Fruit fly (Drosophila melanogaster) whole organism, embryonic: ENCODE data around the gene udt.

Experiments used
- ATbp ChIP-seq: fragments of 200-800 bp; sonication (Bioruptor generic); optimal IDR thresholded peaks from 2 replicates; lab custom pipeline; 2017; ENCODE audit warnings: missing biosample characterization, mild to moderate bottlenecking, missing genetic modification characterization, missing genetic modification reagents
- Abd-B ChIP-seq: fragments of 200-800 bp; sonication (Bioruptor generic); optimal IDR thresholded peaks from 2 replicates; lab custom pipeline; 2018; ENCODE audit warnings: missing biosample characterization, mild to moderate bottlenecking, missing genetic modification characterization, moderate library complexity
- Bteb2 ChIP-seq: fragments of 200-800 bp; sonication (Bioruptor generic); optimal IDR thresholded peaks from 2 replicates; lab custom pipeline; 2016; ENCODE audit warnings: missing biosample characterization, missing genetic modification characterization
- CG10274 ChIP-seq: fragments of 200-800 bp; sonication (Bioruptor generic); optimal IDR thresholded peaks from 3 replicates; lab custom pipeline; 2017; ENCODE audit warnings: missing biosample characterization, mild to moderate bottlenecking, missing genetic modification characterization
- CG10431 ChIP-seq: fragments of 200-800 bp; sonication (Bioruptor generic); optimal IDR thresholded peaks from 3 replicates; lab custom pipeline; 2018; ENCODE audit warnings: missing biosample characterization, mild to moderate bottlenecking, missing genetic modification characterization
- CG10979 ChIP-seq: fragments of 200-800 bp; sonication (Bioruptor generic); optimal IDR thresholded peaks from 2 replicates; lab custom pipeline; 2018; ENCODE audit warnings: missing biosample characterization, mild to moderate bottlenecking, missing genetic modification characterization, moderate library complexity
- CG11456 ChIP-seq: fragments of 200-800 bp; sonication (Bioruptor generic); IDR thresholded peaks from 3 replicates; pipeline ENCODE4 v1.3.6; 2022; ENCODE audit warnings: missing biosample characterization, missing genetic modification characterization
- CG11696 ChIP-seq: fragments of 200-800 bp; sonication (Bioruptor generic); IDR thresholded peaks from 2 replicates; pipeline ENCODE4 v1.3.6; 2022; ENCODE audit warnings: missing biosample characterization, missing genetic modification characterization
- CG11723 ChIP-seq: fragments of 200-800 bp; sonication (Bioruptor generic); optimal IDR thresholded peaks from 2 replicates; lab custom pipeline; 2017; ENCODE audit warnings: missing biosample characterization, mild to moderate bottlenecking, missing genetic modification characterization
- CG1647 ChIP-seq: fragments of 200-800 bp; sonication (Bioruptor generic); optimal IDR thresholded peaks from 3 replicates; lab custom pipeline; 2016; ENCODE audit warnings: missing biosample characterization, missing genetic modification characterization
- CG18011 ChIP-seq: fragments of 200-800 bp; sonication (Bioruptor generic); optimal IDR thresholded peaks from 2 replicates; lab custom pipeline; 2017; ENCODE audit warnings: missing biosample characterization, missing genetic modification characterization, mild to moderate bottlenecking, moderate library complexity, missing genotype
- CG18476 ChIP-seq: fragments of 200-800 bp; sonication (Bioruptor generic); optimal IDR thresholded peaks from 2 replicates; lab custom pipeline; 2016; ENCODE audit warnings: missing biosample characterization, mild to moderate bottlenecking, missing genetic modification characterization
- CG18599 ChIP-seq: fragments of 200-800 bp; sonication (Bioruptor generic); optimal IDR thresholded peaks from 3 replicates; lab custom pipeline; 2017; ENCODE audit warnings: missing biosample characterization, missing genetic modification characterization, mild to moderate bottlenecking, moderate library complexity, missing genetic modification reagents
- CG2202 ChIP-seq: fragments of 200-800 bp; sonication (Bioruptor generic); optimal IDR thresholded peaks from 2 replicates; lab custom pipeline; 2018; ENCODE audit warnings: missing biosample characterization, mild to moderate bottlenecking, missing genetic modification characterization
- CG30403 ChIP-seq: fragments of 200-800 bp; sonication (Bioruptor generic); optimal IDR thresholded peaks from 3 replicates; lab custom pipeline; 2016; ENCODE audit warnings: missing biosample characterization, missing genetic modification characterization
- CG31441 ChIP-seq: fragments of 200-800 bp; sonication (Bioruptor generic); IDR thresholded peaks from 2 replicates; pipeline ENCODE4 v1.3.6; 2022; ENCODE audit warnings: missing biosample characterization, missing genetic modification characterization
- CG3281 ChIP-seq: fragments of 200-800 bp; sonication (Bioruptor generic); optimal IDR thresholded peaks from 3 replicates; lab custom pipeline; 2017; ENCODE audit warnings: missing biosample characterization, mild to moderate bottlenecking, missing genetic modification characterization
- CG3407 ChIP-seq: fragments of 200-800 bp; sonication (Bioruptor generic); optimal IDR thresholded peaks from 2 replicates; lab custom pipeline; 2018; ENCODE audit warnings: missing biosample characterization, mild to moderate bottlenecking, missing genetic modification characterization
- CG6813 ChIP-seq: fragments of 200-800 bp; sonication (Bioruptor generic); optimal IDR thresholded peaks from 2 replicates; lab custom pipeline; 2017; ENCODE audit warnings: missing biosample characterization, missing genetic modification characterization, mild to moderate bottlenecking, moderate library complexity, missing genetic modification reagents
- CG7357 ChIP-seq: fragments of 200-800 bp; sonication (Bioruptor generic); IDR thresholded peaks from 3 replicates; pipeline ENCODE4 v1.3.6; 2022; ENCODE audit warnings: missing biosample characterization, missing genetic modification characterization
- D ChIP-seq, 2 experiments: fragments of 200-800 bp in 1 of 2; fragments of >200 bp in 1 of 2; sonication (Bioruptor generic) in 1 of 2; optimal IDR thresholded peaks; 2 replicates in 1 of 2; 3 replicates in 1 of 2; lab custom pipeline; 2017; ENCODE audit warnings: mild to moderate bottlenecking in 1 of 2, missing biosample characterization in 1 of 2, missing genetic modification characterization in 1 of 2, missing genetic modification reagents in 1 of 2
- Deaf1 ChIP-seq: fragments of 200-800 bp; optimal IDR thresholded peaks from 3 replicates; lab custom pipeline; 2019; ENCODE audit warnings: missing biosample characterization, mild to moderate bottlenecking, missing genetic modification characterization, moderate library complexity
- Dip3 ChIP-seq: fragments of 200-800 bp; sonication (Bioruptor generic); optimal IDR thresholded peaks from 3 replicates; lab custom pipeline; 2016; ENCODE audit warnings: missing biosample characterization, missing genetic modification characterization
- Fer1 ChIP-seq: fragments of 200-800 bp; sonication (Bioruptor generic); optimal IDR thresholded peaks from 2 replicates; lab custom pipeline; 2017; ENCODE audit warnings: missing biosample characterization, mild to moderate bottlenecking, missing genetic modification characterization
- Gug ChIP-seq: fragments of 200-800 bp; sonication (Bioruptor generic); IDR thresholded peaks from 4 replicates; pipeline ENCODE4 v1.3.6; 2022; ENCODE audit warnings: missing biosample characterization, missing genetic modification characterization
- Hey ChIP-seq: fragments of 200-800 bp; sonication (Bioruptor generic); optimal IDR thresholded peaks from 3 replicates; lab custom pipeline; 2018; ENCODE audit warnings: missing biosample characterization, mild to moderate bottlenecking, missing genetic modification characterization
- Myb ChIP-seq: fragments of 200-800 bp; sonication (Bioruptor generic); optimal IDR thresholded peaks from 2 replicates; lab custom pipeline; 2016; ENCODE audit warnings: missing biosample characterization, missing genetic modification characterization
- Oli ChIP-seq: fragments of 200-800 bp; sonication (Bioruptor generic); optimal IDR thresholded peaks from 2 replicates; lab custom pipeline; 2018; ENCODE audit warnings: missing biosample characterization, mild to moderate bottlenecking, missing genetic modification characterization, moderate library complexity
- Rx ChIP-seq: fragments of 200-800 bp; sonication (Bioruptor generic); IDR thresholded peaks from 2 replicates; pipeline ENCODE4 v1.3.6; 2022; ENCODE audit warnings: missing biosample characterization, missing genetic modification characterization
- Sox100B ChIP-seq: fragments of 200-800 bp; sonication (Bioruptor generic); optimal IDR thresholded peaks from 3 replicates; lab custom pipeline; 2018; ENCODE audit warnings: missing biosample characterization, mild to moderate bottlenecking, missing genetic modification characterization
- Stat92E ChIP-seq, 3 experiments: fragments of >200 bp in 2 of 3; fragments of 200-800 bp in 1 of 3; sonication (Bioruptor generic) in 1 of 3; optimal IDR thresholded peaks; 2 replicates each; lab custom pipeline; 2017 to 2019; ENCODE audit warnings: missing biosample characterization in 3 of 3, missing genetic modification characterization in 3 of 3, mild to moderate bottlenecking in 1 of 3, moderate library complexity in 1 of 3
- Vsx1 ChIP-seq: fragments of 200-800 bp; sonication (Bioruptor generic); optimal IDR thresholded peaks from 2 replicates; lab custom pipeline; 2017; ENCODE audit warnings: missing biosample characterization, mild to moderate bottlenecking, missing genetic modification characterization, missing genetic modification reagents
- aop ChIP-seq: fragments of 200-800 bp; sonication (Bioruptor generic); IDR thresholded peaks from 2 replicates; pipeline ENCODE4 v1.3.6; 2022; ENCODE audit warnings: missing biosample characterization, missing genetic modification characterization
- ap ChIP-seq: fragments of 200-800 bp; sonication (Bioruptor generic); IDR thresholded peaks from 2 replicates; pipeline ENCODE4 v1.3.6; 2022; ENCODE audit warnings: missing biosample characterization, missing genetic modification characterization
- bsh ChIP-seq, 2 experiments: fragments of 200-800 bp; sonication (Bioruptor generic); optimal IDR thresholded peaks; 2 replicates each; lab custom pipeline; 2017 to 2018; ENCODE audit warnings: mild to moderate bottlenecking in 2 of 2, missing biosample characterization in 2 of 2, missing genetic modification characterization in 2 of 2, moderate library complexity in 1 of 2
- cato ChIP-seq: fragments of 200-800 bp; sonication (Bioruptor generic); optimal IDR thresholded peaks from 2 replicates; lab custom pipeline; 2016; ENCODE audit warnings: missing biosample characterization, missing genetic modification characterization, borderline replicate concordance
- dan ChIP-seq: fragments of 200-800 bp; sonication (Bioruptor generic); IDR thresholded peaks from 2 replicates; pipeline ENCODE4 v1.3.6; 2022; ENCODE audit warnings: missing biosample characterization, missing genetic modification characterization
- gem ChIP-seq: fragments of 200-800 bp; sonication (Bioruptor generic); optimal IDR thresholded peaks from 2 replicates; lab custom pipeline; 2019; ENCODE audit warnings: missing biosample characterization, mild to moderate bottlenecking, missing genetic modification characterization, moderate library complexity
- grn ChIP-seq: fragments of 200-800 bp; sonication (Bioruptor generic); optimal IDR thresholded peaks from 3 replicates; lab custom pipeline; 2017; ENCODE audit warnings: missing biosample characterization, missing genetic modification characterization
- hth ChIP-seq: fragments of >200 bp; optimal IDR thresholded peaks from 2 replicates; lab custom pipeline; 2017; ENCODE audit warnings: inconsistent platforms
- jing ChIP-seq: fragments of 200-800 bp; sonication (Bioruptor generic); optimal IDR thresholded peaks from 2 replicates; lab custom pipeline; 2018; ENCODE audit warnings: missing biosample characterization, mild to moderate bottlenecking, missing genetic modification characterization
- nerfin-2 ChIP-seq: fragments of 200-800 bp; sonication (Bioruptor generic); IDR thresholded peaks from 2 replicates; pipeline ENCODE4 v1.3.6; 2022; ENCODE audit warnings: missing biosample characterization, missing genetic modification characterization; ENCODE audit not compliant: partially characterized antibody
- otp ChIP-seq: fragments of 200-800 bp; sonication (Bioruptor generic); IDR thresholded peaks from 3 replicates; pipeline ENCODE4, ENCODE4 v1.3.6; 2022; ENCODE audit warnings: missing biosample characterization, missing genetic modification characterization
- pita ChIP-seq: fragments of 200-800 bp; sonication (Bioruptor generic); optimal IDR thresholded peaks from 2 replicates; lab custom pipeline; 2017; ENCODE audit warnings: missing biosample characterization, mild to moderate bottlenecking, missing genetic modification characterization
- psq ChIP-seq: fragments of 200-800 bp; sonication (Bioruptor generic); optimal IDR thresholded peaks from 2 replicates; lab custom pipeline; 2017; ENCODE audit warnings: missing biosample characterization, missing genetic modification characterization
- shn ChIP-seq: fragments of 200-800 bp; sonication (Bioruptor generic); optimal IDR thresholded peaks from 3 replicates; lab custom pipeline; 2016; ENCODE audit warnings: missing biosample characterization, missing genetic modification characterization
- slbo ChIP-seq: fragments of 200-800 bp; sonication (Bioruptor generic); IDR thresholded peaks from 2 replicates; pipeline ENCODE4 v1.3.6; 2022; ENCODE audit warnings: missing biosample characterization, missing genetic modification characterization
- sob ChIP-seq: fragments of 200-800 bp; sonication (Bioruptor generic); IDR thresholded peaks from 2 replicates; pipeline ENCODE4 v1.3.6; 2022; ENCODE audit warnings: missing biosample characterization, missing genetic modification characterization
- ssp ChIP-seq: fragments of 200-800 bp; sonication (Bioruptor generic); IDR thresholded peaks from 2 replicates; pipeline ENCODE4 v1.3.6; 2022; ENCODE audit warnings: missing biosample characterization, missing genetic modification characterization

The udt gene

dm6 chr3R:23722680-23723372, 40.2 kb downstream of the udt start, which contains the start of gene CG10365 (continued):
- TF ChIP-seq cato (peak; percentile 23), CG10274 (GFP tag; lab: Kevin White, UChicago) (no peak), slbo (GFP tag; lab: Robert Waterston, UW) (peak; percentile 94), otp (GFP tag; lab: Robert Waterston, UW) (0 out of 3 replicates have a peak, but pooled peaks have one; percentile 19), CG6813 (peak; percentile 82), ssp (GFP tag; lab: Robert Waterston, UW) (peak; percentile 65), CG2202 (tag; lab: Kevin White, UChicago) (no peak), pita (GFP tag; lab: Kevin White, UChicago) (no peak), D (optimal IDR thresholded peaks at IDR 0.05; lab: Kevin White, UChicago) (no peak), D (GFP tag; optimal IDR thresholded peaks at IDR 0.05; lab: Kevin White, UChicago) (peak; percentile 42), Hey (tag; lab: Kevin White, UChicago) (no peak), sob (GFP tag; lab: Robert Waterston, UW) (peak; percentile 80), CG1647 (GFP tag; lab: Kevin White, UChicago) (no peak), bsh (GFP tag; optimal IDR thresholded peaks at IDR 0.05; lab: Kevin White, UChicago) (peak; percentile 16 to 77), CG10979 (tag; lab: Kevin White, UChicago) (peak; percentile 82), Sox100B (peak; percentile 93), ATbp (GFP tag; lab: Kevin White, UChicago) (peak; percentile 46), Myb (no peak), CG10431 (GFP tag; lab: Kevin White, UChicago) (no peak), Oli (tag; lab: Kevin White, UChicago) (peak; percentile 85), nerfin-2 (GFP tag; lab: Robert Waterston, UW) (no peak), dan (GFP tag; lab: Robert Waterston, UW) (no peak), CG30403 (GFP tag; lab: Kevin White, UChicago) (peak; percentile 90), aop (GFP tag; lab: Robert Waterston, UW) (no peak), Vsx1 (GFP tag; lab: Kevin White, UChicago) (peak; percentile 43), CG11456 (GFP tag; lab: Robert Waterston, UW) (peak; percentile 72), psq (GFP tag; lab: Kevin White, UChicago) (peak; percentile 52), Deaf1 (tag; lab: Kevin White, UChicago) (peak; percentile 40), hth (no peak), Abd-B (peak; percentile 43), CG18476 (GFP tag; lab: Kevin White, UChicago) (peak; percentile 58), Gug (GFP tag; lab: Robert Waterston, UW) (no peak), Fer1 (GFP tag; lab: Kevin White, UChicago) (peak; percentile 89), Bteb2 (GFP tag; lab: Kevin White, UChicago) (no peak), gem (tag; lab: Kevin White, UChicago) (peak; percentile 96), Rx (GFP tag; lab: Robert Waterston, UW) (no peak), CG3407 (GFP tag; lab: Kevin White, UChicago) (peak; percentile 54), CG18011 (GFP tag; lab: Kevin White, UChicago) (peak; percentile 34), CG7357 (GFP tag; lab: Robert Waterston, UW) (peak; percentile 76), CG11723 (GFP tag; lab: Kevin White, UChicago) (no peak), shn (GFP tag; lab: Kevin White, UChicago) (no peak), CG31441 (GFP tag; lab: Robert Waterston, UW) (peak; percentile 93), jing (GFP tag; lab: Kevin White, UChicago) (no peak), Dip3 (no peak), CG18599 (GFP tag; lab: Kevin White, UChicago) (peak; percentile 95), CG3281 (peak; percentile 86), Stat92E (GFP tag; optimal IDR thresholded peaks at IDR 0.05; lab: Kevin White, UChicago) (no peak), grn (GFP tag; lab: Kevin White, UChicago) (no peak), ap (peak; percentile 81), CG11696 (GFP tag; lab: Robert Waterston, UW) (peak; percentile 70)
